Worm (Caenorhabditis elegans) whole organism, early embryonic: ENCODE measurements around the gene AC3.5.

ENCODE experiments used
- B0310.2 ChIP-seq: sonication (generic microtip); optimal IDR thresholded peaks from 2 replicates; lab custom pipeline; 2016; ENCODE audit warnings: mild to moderate bottlenecking, missing genetic modification characterization, missing compliant biosample characterization
- ama-1 ChIP-seq: fragments of 150-350 bp; optimal IDR thresholded peaks from 2 replicates; lab custom pipeline; 2014
- ceh-13 ChIP-seq: fragments of 200-800 bp; sonication (Bioruptor generic); optimal IDR thresholded peaks from 2 replicates; lab custom pipeline; 2018; ENCODE audit warnings: mild to moderate bottlenecking, missing genetic modification characterization, missing compliant biosample characterization
- ets-7 ChIP-seq: sonication (generic microtip); optimal IDR thresholded peaks from 2 replicates; lab custom pipeline; 2016; ENCODE audit warnings: missing genotype, missing genetic modification characterization, missing compliant biosample characterization
- flt-1 ChIP-seq: fragments of 200-800 bp; sonication (Bioruptor generic); IDR thresholded peaks from 2 replicates; pipeline ENCODE4 v1.3.6; 2022; ENCODE audit warnings: missing genetic modification characterization, missing compliant biosample characterization
- hmg-4 ChIP-seq: fragments of 200-800 bp; sonication (Bioruptor generic); optimal IDR thresholded peaks from 2 replicates; lab custom pipeline; 2018; ENCODE audit warnings: mild to moderate bottlenecking, missing genetic modification characterization, missing compliant biosample characterization
- pes-1 ChIP-seq: fragments of 200-800 bp; sonication (Bioruptor generic); IDR thresholded peaks from 2 replicates; pipeline ENCODE4 v1.3.6; 2022; ENCODE audit warnings: missing genetic modification reagents, missing genetic modification characterization, missing compliant biosample characterization
- scrt-1 ChIP-seq: fragments of 200-800 bp; sonication (Bioruptor generic); IDR thresholded peaks from 2 replicates; pipeline ENCODE4 v1.3.6; 2022; ENCODE audit warnings: missing genetic modification characterization, missing compliant biosample characterization
- tbx-11 ChIP-seq: fragments of 200-800 bp; sonication (Bioruptor generic); IDR thresholded peaks from 2 replicates; pipeline ENCODE4 v1.3.6; 2022; ENCODE audit warnings: missing genetic modification characterization, missing compliant biosample characterization
- tra-4 ChIP-seq: sonication (generic microtip); optimal IDR thresholded peaks from 2 replicates; lab custom pipeline; 2017; ENCODE audit warnings: missing genetic modification characterization, missing compliant biosample characterization

ce11 chrV:10381726-10382125 is 6.6 kb upstream of the AC3.5 start, which contains the start of gene abu-1:
- TF ChIP-seq hmg-4 (GFP tag; lab: Kevin White, UChicago) (no peak), ama-1 (no peak), flt-1 (GFP tag; lab: Robert Waterston, UW) (no peak), tra-4 (tag; lab: Kevin White, UChicago) (no peak), scrt-1 (GFP tag; lab: Robert Waterston, UW) (no peak), pes-1 (GFP tag; lab: Robert Waterston, UW) (no peak), tbx-11 (no peak), B0310.2 (no peak), ets-7 (no peak), ceh-13 (no peak)
